Fruit fly (Drosophila melanogaster) whole organism, prepupa: Measurements from ENCODE around the gene RpS29.

Experiments used
- Blimp-1 ChIP-seq: fragments of 200-800 bp; sonication (Bioruptor generic); optimal IDR thresholded peaks from 3 replicates; lab custom pipeline; 2017; ENCODE audit warnings: missing biosample characterization, missing genetic modification characterization, mild to moderate bottlenecking, moderate library complexity, missing genetic modification reagents
- CG10631 ChIP-seq: fragments of 200-800 bp; sonication (Bioruptor generic); optimal IDR thresholded peaks from 2 replicates; lab custom pipeline; 2016; ENCODE audit warnings: missing biosample characterization, missing genetic modification characterization
- CG10669 ChIP-seq: fragments of 200-800 bp; sonication (Bioruptor generic); optimal IDR thresholded peaks from 3 replicates; lab custom pipeline; 2018; ENCODE audit warnings: missing biosample characterization, mild to moderate bottlenecking, missing genetic modification characterization, moderate library complexity
- CG15336 ChIP-seq: fragments of 200-800 bp; sonication (Bioruptor generic); IDR thresholded peaks from 2 replicates; pipeline ENCODE4 v1.3.6; 2022; ENCODE audit warnings: missing biosample characterization, missing genetic modification characterization
- CG1621 ChIP-seq: fragments of 200-800 bp; sonication (Bioruptor generic); optimal IDR thresholded peaks from 3 replicates; lab custom pipeline; 2018; ENCODE audit warnings: missing biosample characterization, mild to moderate bottlenecking, missing genetic modification characterization
- CG16779 ChIP-seq: fragments of 200-800 bp; sonication (Bioruptor generic); optimal IDR thresholded peaks from 3 replicates; lab custom pipeline; 2017; ENCODE audit warnings: missing biosample characterization, mild to moderate bottlenecking, missing genetic modification characterization
- CG31627 ChIP-seq: fragments of 200-800 bp; sonication (Bioruptor generic); optimal IDR thresholded peaks from 3 replicates; lab custom pipeline; 2016; ENCODE audit warnings: missing biosample characterization, missing genetic modification characterization
- CG32006 ChIP-seq: fragments of 200-800 bp; sonication (Bioruptor generic); optimal IDR thresholded peaks from 3 replicates; lab custom pipeline; 2017; ENCODE audit warnings: missing biosample characterization, mild to moderate bottlenecking, missing genetic modification characterization
- CG3919 ChIP-seq: fragments of 200-800 bp; sonication (Bioruptor generic); optimal IDR thresholded peaks from 3 replicates; lab custom pipeline; 2016; ENCODE audit warnings: missing biosample characterization, missing genetic modification characterization
- CG6163 ChIP-seq: fragments of 200-800 bp; sonication (Bioruptor generic); IDR thresholded peaks from 3 replicates; pipeline ENCODE4 v1.3.6; 2022; ENCODE audit warnings: missing biosample characterization, missing genetic modification characterization
- CG6792 ChIP-seq: fragments of 200-800 bp; sonication (Bioruptor generic); optimal IDR thresholded peaks from 3 replicates; lab custom pipeline; 2016; ENCODE audit warnings: missing biosample characterization, missing genetic modification characterization
- CG6808 ChIP-seq: fragments of 200-800 bp; sonication (Bioruptor generic); optimal IDR thresholded peaks from 3 replicates; lab custom pipeline; 2017; ENCODE audit warnings: missing biosample characterization, missing genetic modification characterization, mild to moderate bottlenecking, moderate library complexity, missing genetic modification reagents
- CG6854 ChIP-seq: fragments of 200-800 bp; sonication (Bioruptor generic); optimal IDR thresholded peaks from 2 replicates; lab custom pipeline; 2017; ENCODE audit warnings: missing biosample characterization, mild to moderate bottlenecking, missing genetic modification characterization
- CG7368 ChIP-seq: fragments of 200-800 bp; sonication (Bioruptor generic); optimal IDR thresholded peaks from 3 replicates; lab custom pipeline; 2016; ENCODE audit warnings: missing biosample characterization, missing genetic modification characterization
- CG8119 ChIP-seq: fragments of 200-800 bp; sonication (Bioruptor generic); IDR thresholded peaks from 3 replicates; pipeline ENCODE4 v1.3.6; 2022; ENCODE audit warnings: missing biosample characterization, missing genetic modification characterization
- CG8632 ChIP-seq: fragments of 200-800 bp; sonication (Bioruptor generic); optimal IDR thresholded peaks from 3 replicates; lab custom pipeline; 2016; ENCODE audit warnings: missing biosample characterization, missing genetic modification characterization
- Eip75B ChIP-seq: fragments of 200-800 bp; sonication (Bioruptor generic); optimal IDR thresholded peaks from 3 replicates; lab custom pipeline; 2016; ENCODE audit warnings: missing biosample characterization, missing genetic modification characterization
- Eip78C ChIP-seq: fragments of 200-800 bp; sonication (Bioruptor generic); peaks from one replicate; lab custom pipeline; 2016; ENCODE audit warnings: missing biosample characterization, missing genetic modification characterization
- Eip93F ChIP-seq: fragments of 200-800 bp; sonication (Bioruptor generic); optimal IDR thresholded peaks from 2 replicates; lab custom pipeline; 2016; ENCODE audit warnings: missing biosample characterization, mild to moderate bottlenecking, missing genetic modification characterization
- Ets21C ChIP-seq: fragments of 200-800 bp; sonication (Bioruptor generic); optimal IDR thresholded peaks from 3 replicates; lab custom pipeline; 2016; ENCODE audit warnings: missing biosample characterization, missing genetic modification characterization
- Ets96B ChIP-seq: fragments of 200-800 bp; optimal IDR thresholded peaks from 2 replicates; lab custom pipeline; 2019; ENCODE audit warnings: missing biosample characterization, mild to moderate bottlenecking, missing genetic modification characterization, moderate library complexity
- Hr39 ChIP-seq: fragments of 200-800 bp; sonication (Bioruptor generic); optimal IDR thresholded peaks from 2 replicates; lab custom pipeline; 2016; ENCODE audit warnings: missing biosample characterization, missing genetic modification characterization
- Lpt ChIP-seq: fragments of 200-800 bp; sonication (Bioruptor generic); optimal IDR thresholded peaks from 3 replicates; lab custom pipeline; 2016; ENCODE audit warnings: missing biosample characterization, missing genetic modification characterization
- Smox ChIP-seq: fragments of 200-800 bp; sonication (Bioruptor generic); optimal IDR thresholded peaks from 3 replicates; lab custom pipeline; 2016; ENCODE audit warnings: missing biosample characterization, missing genetic modification characterization
- Sox102F ChIP-seq: fragments of 200-800 bp; sonication (Bioruptor generic); optimal IDR thresholded peaks from 2 replicates; lab custom pipeline; 2016; ENCODE audit warnings: missing biosample characterization, mild to moderate bottlenecking, missing genetic modification characterization
- Sox14 ChIP-seq: fragments of 200-800 bp; sonication (Bioruptor generic); optimal IDR thresholded peaks from 3 replicates; lab custom pipeline; 2016; ENCODE audit warnings: missing biosample characterization, missing genetic modification characterization
- Sox15 ChIP-seq: fragments of 200-800 bp; sonication (Bioruptor generic); optimal IDR thresholded peaks from 3 replicates; lab custom pipeline; 2016; ENCODE audit warnings: missing biosample characterization, missing genetic modification characterization
- acj6 ChIP-seq: fragments of 200-800 bp; sonication (Bioruptor generic); optimal IDR thresholded peaks from 3 replicates; lab custom pipeline; 2016; ENCODE audit warnings: missing biosample characterization, missing genetic modification characterization
- cyc ChIP-seq: fragments of 200-800 bp; sonication (Bioruptor generic); optimal IDR thresholded peaks from 3 replicates; lab custom pipeline; 2016; ENCODE audit warnings: missing biosample characterization, missing genetic modification characterization
- dac ChIP-seq: fragments of 200-800 bp; sonication (Bioruptor generic); optimal IDR thresholded peaks from 2 replicates; lab custom pipeline; 2017; ENCODE audit warnings: missing biosample characterization, mild to moderate bottlenecking, missing genetic modification characterization
- eg ChIP-seq: fragments of 200-800 bp; sonication (Bioruptor generic); IDR thresholded peaks from 3 replicates; pipeline ENCODE4 v1.3.6; 2022; ENCODE audit warnings: missing biosample characterization, missing genetic modification characterization
- esn ChIP-seq: fragments of 200-800 bp; sonication (Bioruptor generic); optimal IDR thresholded peaks from 2 replicates; lab custom pipeline; 2016; ENCODE audit warnings: missing biosample characterization, mild to moderate bottlenecking, missing genetic modification characterization, moderate library complexity
- fd85E ChIP-seq: fragments of 200-800 bp; sonication (Bioruptor generic); optimal IDR thresholded peaks from 3 replicates; lab custom pipeline; 2016; ENCODE audit warnings: missing biosample characterization, missing genetic modification characterization
- fkh ChIP-seq: fragments of 200-800 bp; sonication (Bioruptor generic); optimal IDR thresholded peaks from 3 replicates; lab custom pipeline; 2017; ENCODE audit warnings: missing biosample characterization, mild to moderate bottlenecking, missing genetic modification characterization, moderate library complexity
- lz ChIP-seq: fragments of 200-800 bp; sonication (Bioruptor generic); optimal IDR thresholded peaks from 3 replicates; lab custom pipeline; 2016; ENCODE audit warnings: missing biosample characterization, missing genetic modification characterization
- net ChIP-seq: fragments of 200-800 bp; sonication (Bioruptor generic); optimal IDR thresholded peaks from 3 replicates; lab custom pipeline; 2016; ENCODE audit warnings: missing biosample characterization, missing genetic modification characterization
- pdm3 ChIP-seq: fragments of 200-800 bp; sonication (Bioruptor generic); optimal IDR thresholded peaks from 3 replicates; lab custom pipeline; 2016; ENCODE audit warnings: missing biosample characterization, missing genetic modification characterization
- salr ChIP-seq, 2 experiments: fragments of 200-800 bp; sonication (Bioruptor generic); optimal IDR thresholded peaks; 3 replicates each; lab custom pipeline; 2016 to 2018; ENCODE audit warnings: missing biosample characterization in 2 of 2, missing genetic modification characterization in 2 of 2, mild to moderate bottlenecking in 1 of 2
- ss ChIP-seq, 2 experiments: fragments of 200-800 bp; sonication (Bioruptor generic); optimal IDR thresholded peaks; 2 replicates in 1 of 2; 3 replicates in 1 of 2; lab custom pipeline; 2017 to 2018; ENCODE audit warnings: mild to moderate bottlenecking in 2 of 2, missing biosample characterization in 2 of 2, missing genetic modification characterization in 2 of 2, moderate library complexity in 1 of 2
- svp ChIP-seq: fragments of 200-800 bp; sonication (Bioruptor generic); peaks from one replicate; lab custom pipeline; 2016; ENCODE audit warnings: missing biosample characterization, missing genetic modification characterization
- topi ChIP-seq: fragments of 200-800 bp; sonication (Bioruptor generic); optimal IDR thresholded peaks from 3 replicates; lab custom pipeline; 2016; ENCODE audit warnings: missing biosample characterization, missing genetic modification characterization

Gene RpS29

dm6 chr3R:9800644-9801330 is 22.9 kb downstream of the RpS29 start, which contains the start of the genes CG9467 and CG8526 (continued):
- no peak for TF ChIP-seq CG32006
- TF ChIP-seq Eip75B = no peak
- no peak for TF ChIP-seq CG3919 (GFP tag; lab: Kevin White, UChicago)
- no peak for TF ChIP-seq CG8632 (GFP tag; lab: Kevin White, UChicago)
- TF ChIP-seq CG6792 = peak; percentile 42
- TF ChIP-seq CG6163 (GFP tag; lab: Robert Waterston, UW) = 0 out of 3 replicates have a peak, but pooled peaks have one; percentile 34
- TF ChIP-seq CG10669 (GFP tag; lab: Kevin White, UChicago) = no peak
- peak; percentile 85 for TF ChIP-seq fkh
- TF ChIP-seq CG16779 (tag; lab: Kevin White, UChicago) = no peak
- TF ChIP-seq pdm3 (GFP tag; lab: Kevin White, UChicago) = no peak
- TF ChIP-seq Ets21C (GFP tag; lab: Kevin White, UChicago) = no peak
- TF ChIP-seq CG31627 (GFP tag; lab: Kevin White, UChicago) = peak; percentile 55
- no peak for TF ChIP-seq net (GFP tag; lab: Kevin White, UChicago)
- TF ChIP-seq Smox (GFP tag; lab: Kevin White, UChicago) = no peak
- TF ChIP-seq svp = peak; percentile 97
- no peak for TF ChIP-seq CG8119 (GFP tag; lab: Robert Waterston, UW)
- peak; percentile 58 for TF ChIP-seq Sox15 (GFP tag; lab: Kevin White, UChicago)
- TF ChIP-seq Eip78C = peak; percentile 83
- no peak for TF ChIP-seq CG10631 (GFP tag; lab: Kevin White, UChicago)
- peak; percentile 48 for TF ChIP-seq Eip93F
- TF ChIP-seq CG7368 (GFP tag; lab: Kevin White, UChicago) = no peak
- peak; percentile 26 for TF ChIP-seq dac (GFP tag; lab: Kevin White, UChicago)
- no peak for TF ChIP-seq topi (GFP tag; lab: Kevin White, UChicago)
- peak; percentile 51 for TF ChIP-seq Sox14 (GFP tag; lab: Kevin White, UChicago)

- peak; percentile 61 for TF ChIP-seq fd85E (GFP tag; lab: Kevin White, UChicago)
- peak; percentile 38 for TF ChIP-seq topi (GFP tag; lab: Kevin White, UChicago)
- TF ChIP-seq esn (GFP tag; lab: Kevin White, UChicago) = no peak
- TF ChIP-seq CG6792 = peak; percentile 7
- TF ChIP-seq CG7368 (GFP tag; lab: Kevin White, UChicago) = no peak
- TF ChIP-seq Hr39 (GFP tag; lab: Kevin White, UChicago) = no peak
- peak; percentile 75 for TF ChIP-seq CG1621 (tag; lab: Kevin White, UChicago)
- peak; percentile 5 for TF ChIP-seq lz
- peak; percentile 84 for TF ChIP-seq Eip78C
- peak in 1 of 2 experiments; percentile 19 for TF ChIP-seq salr (GFP tag; optimal IDR thresholded peaks at IDR 0.05; lab: Kevin White, UChicago)
- TF ChIP-seq dac (GFP tag; lab: Kevin White, UChicago) = peak; percentile 38
- peak in 1 of 2 experiments; percentile 89 for TF ChIP-seq ss (GFP tag; optimal IDR thresholded peaks at IDR 0.05; lab: Kevin White, UChicago)
- peak; percentile 50 for TF ChIP-seq CG15336 (GFP tag; lab: Robert Waterston, UW)
- peak; percentile 33 for TF ChIP-seq Blimp-1 (GFP tag; lab: Kevin White, UChicago)
- no peak for TF ChIP-seq cyc (GFP tag; lab: Kevin White, UChicago)
- peak; percentile 73 for TF ChIP-seq CG6854 (GFP tag; lab: Kevin White, UChicago)
- no peak for TF ChIP-seq CG6808 (GFP tag; lab: Kevin White, UChicago)
- no peak for TF ChIP-seq Sox102F
- TF ChIP-seq acj6 (GFP tag; lab: Kevin White, UChicago) = no peak
- no peak for TF ChIP-seq Eip75B
- TF ChIP-seq CG16779 (tag; lab: Kevin White, UChicago) = peak; percentile 77
- TF ChIP-seq Ets96B (tag; lab: Kevin White, UChicago) = peak; percentile 53
- peak; percentile 96 for TF ChIP-seq fkh
- peak; percentile 60; the same call in 2 of the 3 replicates for TF ChIP-seq CG8119 (GFP tag; lab: Robert Waterston, UW)
- TF ChIP-seq Eip93F = peak; percentile 25
- TF ChIP-seq Lpt (GFP tag; lab: Kevin White, UChicago) = peak; percentile 67
- peak; percentile 80 for TF ChIP-seq eg
- TF ChIP-seq Sox14 (GFP tag; lab: Kevin White, UChicago) = peak; percentile 98
- TF ChIP-seq CG6163 (GFP tag; lab: Robert Waterston, UW) = peak; percentile 98
Observed at dm6 chr3R:9808946-9809545, 31.2 kb downstream of the RpS29 start, which contains the start of gene FBXO11. FBXO11 (minus strand) TSS chr3R:9809368.
